Fruit fly (Drosophila melanogaster) whole organism, prepupa: ENCODE results near the gene Ddc.

ENCODE experiments used
- CG10631 ChIP-seq: fragments of 200-800 bp; sonication (Bioruptor generic); optimal IDR thresholded peaks from 2 replicates; lab custom pipeline; 2016; ENCODE audit warnings: missing biosample characterization, missing genetic modification characterization
- CG11294 ChIP-seq: fragments of 200-800 bp; sonication (Bioruptor generic); IDR thresholded peaks from 2 replicates; pipeline ENCODE4 v1.3.6; 2022; ENCODE audit warnings: missing biosample characterization, missing genetic modification characterization
- CG15336 ChIP-seq: fragments of 200-800 bp; sonication (Bioruptor generic); IDR thresholded peaks from 2 replicates; pipeline ENCODE4 v1.3.6; 2022; ENCODE audit warnings: missing biosample characterization, missing genetic modification characterization
- CG1621 ChIP-seq: fragments of 200-800 bp; sonication (Bioruptor generic); optimal IDR thresholded peaks from 3 replicates; lab custom pipeline; 2018; ENCODE audit warnings: missing biosample characterization, mild to moderate bottlenecking, missing genetic modification characterization
- CG16779 ChIP-seq: fragments of 200-800 bp; sonication (Bioruptor generic); optimal IDR thresholded peaks from 3 replicates; lab custom pipeline; 2017; ENCODE audit warnings: missing biosample characterization, mild to moderate bottlenecking, missing genetic modification characterization
- CG32006 ChIP-seq: fragments of 200-800 bp; sonication (Bioruptor generic); optimal IDR thresholded peaks from 3 replicates; lab custom pipeline; 2017; ENCODE audit warnings: missing biosample characterization, mild to moderate bottlenecking, missing genetic modification characterization
- CG34406 ChIP-seq: fragments of 200-800 bp; sonication (Bioruptor generic); optimal IDR thresholded peaks from 3 replicates; lab custom pipeline; 2016; ENCODE audit warnings: missing biosample characterization, missing genetic modification characterization
- CG6163 ChIP-seq: fragments of 200-800 bp; sonication (Bioruptor generic); IDR thresholded peaks from 3 replicates; pipeline ENCODE4 v1.3.6; 2022; ENCODE audit warnings: missing biosample characterization, missing genetic modification characterization
- CG6792 ChIP-seq: fragments of 200-800 bp; sonication (Bioruptor generic); optimal IDR thresholded peaks from 3 replicates; lab custom pipeline; 2016; ENCODE audit warnings: missing biosample characterization, missing genetic modification characterization
- CG6854 ChIP-seq: fragments of 200-800 bp; sonication (Bioruptor generic); optimal IDR thresholded peaks from 2 replicates; lab custom pipeline; 2017; ENCODE audit warnings: missing biosample characterization, mild to moderate bottlenecking, missing genetic modification characterization
- CG8319 ChIP-seq: fragments of 200-800 bp; sonication (Bioruptor generic); optimal IDR thresholded peaks from 3 replicates; lab custom pipeline; 2016; ENCODE audit warnings: missing biosample characterization, missing genetic modification characterization
- Eip78C ChIP-seq: fragments of 200-800 bp; sonication (Bioruptor generic); peaks from one replicate; lab custom pipeline; 2016; ENCODE audit warnings: missing biosample characterization, missing genetic modification characterization
- Ets96B ChIP-seq: fragments of 200-800 bp; optimal IDR thresholded peaks from 2 replicates; lab custom pipeline; 2019; ENCODE audit warnings: missing biosample characterization, mild to moderate bottlenecking, missing genetic modification characterization, moderate library complexity
- Hr38 ChIP-seq: sonication (Bioruptor generic); optimal IDR thresholded peaks from 2 replicates; lab custom pipeline; 2016; ENCODE audit warnings: missing biosample characterization, missing genetic modification characterization
- Lpt ChIP-seq: fragments of 200-800 bp; sonication (Bioruptor generic); optimal IDR thresholded peaks from 3 replicates; lab custom pipeline; 2016; ENCODE audit warnings: missing biosample characterization, missing genetic modification characterization
- Sox102F ChIP-seq: fragments of 200-800 bp; sonication (Bioruptor generic); optimal IDR thresholded peaks from 2 replicates; lab custom pipeline; 2016; ENCODE audit warnings: missing biosample characterization, mild to moderate bottlenecking, missing genetic modification characterization
- Sox15 ChIP-seq: fragments of 200-800 bp; sonication (Bioruptor generic); optimal IDR thresholded peaks from 3 replicates; lab custom pipeline; 2016; ENCODE audit warnings: missing biosample characterization, missing genetic modification characterization
- achi ChIP-seq: fragments of 200-800 bp; sonication (Bioruptor generic); optimal IDR thresholded peaks from 3 replicates; lab custom pipeline; 2016; ENCODE audit warnings: missing biosample characterization, missing genetic modification characterization
- cyc ChIP-seq: fragments of 200-800 bp; sonication (Bioruptor generic); optimal IDR thresholded peaks from 3 replicates; lab custom pipeline; 2016; ENCODE audit warnings: missing biosample characterization, missing genetic modification characterization
- dsx ChIP-seq: fragments of 200-800 bp; optimal IDR thresholded peaks from 3 replicates; lab custom pipeline; 2019; ENCODE audit warnings: missing biosample characterization, mild to moderate bottlenecking, missing genetic modification characterization, moderate library complexity; ENCODE audit not compliant: poor library complexity, severe bottlenecking
- eg ChIP-seq: fragments of 200-800 bp; sonication (Bioruptor generic); IDR thresholded peaks from 3 replicates; pipeline ENCODE4 v1.3.6; 2022; ENCODE audit warnings: missing biosample characterization, missing genetic modification characterization
- esn ChIP-seq: fragments of 200-800 bp; sonication (Bioruptor generic); optimal IDR thresholded peaks from 2 replicates; lab custom pipeline; 2016; ENCODE audit warnings: missing biosample characterization, mild to moderate bottlenecking, missing genetic modification characterization, moderate library complexity
- fd59A ChIP-seq: fragments of 200-800 bp; sonication (Bioruptor generic); optimal IDR thresholded peaks from 2 replicates; lab custom pipeline; 2017; ENCODE audit warnings: missing biosample characterization, mild to moderate bottlenecking, missing genetic modification characterization, missing genetic modification reagents
- fkh ChIP-seq: fragments of 200-800 bp; sonication (Bioruptor generic); optimal IDR thresholded peaks from 3 replicates; lab custom pipeline; 2017; ENCODE audit warnings: missing biosample characterization, mild to moderate bottlenecking, missing genetic modification characterization, moderate library complexity
- net ChIP-seq: fragments of 200-800 bp; sonication (Bioruptor generic); optimal IDR thresholded peaks from 3 replicates; lab custom pipeline; 2016; ENCODE audit warnings: missing biosample characterization, missing genetic modification characterization
- pdm3 ChIP-seq: fragments of 200-800 bp; sonication (Bioruptor generic); optimal IDR thresholded peaks from 3 replicates; lab custom pipeline; 2016; ENCODE audit warnings: missing biosample characterization, missing genetic modification characterization
- ss ChIP-seq, 2 experiments: fragments of 200-800 bp; sonication (Bioruptor generic); optimal IDR thresholded peaks; 2 replicates in 1 of 2; 3 replicates in 1 of 2; lab custom pipeline; 2017 to 2018; ENCODE audit warnings: mild to moderate bottlenecking in 2 of 2, missing biosample characterization in 2 of 2, missing genetic modification characterization in 2 of 2, moderate library complexity in 1 of 2
- svp ChIP-seq: fragments of 200-800 bp; sonication (Bioruptor generic); peaks from one replicate; lab custom pipeline; 2016; ENCODE audit warnings: missing biosample characterization, missing genetic modification characterization
- topi ChIP-seq: fragments of 200-800 bp; sonication (Bioruptor generic); optimal IDR thresholded peaks from 3 replicates; lab custom pipeline; 2016; ENCODE audit warnings: missing biosample characterization, missing genetic modification characterization
- vri ChIP-seq: fragments of 200-800 bp; sonication (Bioruptor generic); optimal IDR thresholded peaks from 3 replicates; lab custom pipeline; 2016; ENCODE audit warnings: missing biosample characterization, mild to moderate bottlenecking, missing genetic modification characterization

Gene Ddc

dm6 chr2L:19111137-19111536 is 9.0 kb downstream of the Ddc start:
- TF ChIP-seq fkh (GFP tag; lab: Kevin White, UChicago) (no peak), CG6854 (GFP tag; lab: Kevin White, UChicago) (no peak), Sox15 (no peak), Eip78C (GFP tag; lab: Kevin White, UChicago) (no peak), CG34406 (GFP tag; lab: Kevin White, UChicago) (no peak), Ets96B (tag; lab: Kevin White, UChicago) (no peak), topi (GFP tag; lab: Kevin White, UChicago) (no peak)

- TF ChIP-seq fd59A (GFP tag; lab: Kevin White, UChicago): no peak
These were observed 10.4 kb downstream of the Ddc start, which contains the start of gene amd for dm6 chr2L:19109625-19110204. Gene amd (plus strand): TSS chr2L:19110154.

DNA sequence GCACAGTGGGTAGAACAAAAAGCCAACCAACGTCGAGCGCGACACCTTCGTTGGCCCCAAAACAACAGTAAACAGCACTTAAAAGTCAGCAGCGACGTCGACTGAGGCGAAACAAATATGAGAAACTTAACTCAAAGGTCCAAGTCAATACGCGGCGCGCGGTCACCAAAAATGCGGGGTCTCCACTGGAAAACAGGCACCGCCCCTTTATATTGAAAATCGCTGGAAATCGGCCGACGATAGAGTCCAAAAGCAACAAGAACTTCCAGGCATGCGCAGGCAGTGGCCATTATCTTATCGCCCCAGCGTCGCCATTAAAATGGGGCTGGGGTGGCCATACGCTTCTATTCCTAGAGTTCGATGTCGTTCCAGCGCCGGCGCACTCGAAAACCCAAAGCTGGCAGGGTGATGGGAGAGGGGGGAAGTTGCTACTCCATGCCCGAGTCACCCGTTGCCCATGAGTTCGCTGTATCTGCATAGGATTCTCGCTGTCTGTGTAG is 11.7 kb downstream of the Ddc start, which contains the start of gene Lim3:
Lim3 (minus strand) TSS at position 51 of the 500 bp plus-strand sequence.
- TF ChIP-seq fkh (GFP tag; lab: Kevin White, UChicago): peak; percentile 13
- TF ChIP-seq achi (GFP tag; lab: Kevin White, UChicago): no peak
- peak; percentile 12 for TF ChIP-seq Eip78C (GFP tag; lab: Kevin White, UChicago)
- peak; percentile 81 for TF ChIP-seq CG8319 (GFP tag; lab: Kevin White, UChicago)

DNA sequence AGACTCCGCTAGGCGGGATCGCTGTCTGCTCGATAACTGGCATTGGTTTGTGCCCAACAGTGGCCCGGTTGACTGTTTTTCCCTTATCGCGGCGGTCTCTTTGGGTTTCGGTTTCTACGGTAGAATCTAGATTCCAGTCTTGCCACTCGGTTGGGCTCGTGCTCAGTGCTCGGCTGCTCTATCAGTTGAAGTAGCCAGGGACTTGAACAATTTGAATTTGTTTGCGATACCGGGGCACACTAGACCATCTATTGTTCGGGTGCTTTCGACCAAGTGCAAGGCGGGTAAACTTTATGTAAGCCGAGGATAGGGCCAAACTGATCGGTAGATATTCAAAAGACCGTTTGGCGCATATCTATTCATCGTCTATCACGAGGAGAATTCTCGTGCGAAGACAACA is 13.9 kb downstream of the Ddc start:
- TF ChIP-seq cyc (no peak), pdm3 (GFP tag; lab: Kevin White, UChicago) (no peak), Eip78C (GFP tag; lab: Kevin White, UChicago) (no peak), fd59A (GFP tag; lab: Kevin White, UChicago) (no peak), net (GFP tag; lab: Kevin White, UChicago) (no peak), Lpt (GFP tag; lab: Kevin White, UChicago) (no peak), ss (GFP tag; optimal IDR thresholded peaks at IDR 0.05; lab: Kevin White, UChicago) (no peak), CG8319 (GFP tag; lab: Kevin White, UChicago) (no peak), Hr38 (GFP tag; lab: Kevin White, UChicago) (no peak), fkh (GFP tag; lab: Kevin White, UChicago) (no peak), CG16779 (tag; lab: Kevin White, UChicago) (no peak), CG6792 (GFP tag; lab: Kevin White, UChicago) (no peak), CG10631 (GFP tag; lab: Kevin White, UChicago) (no peak), CG32006 (GFP tag; lab: Kevin White, UChicago) (no peak), CG11294 (GFP tag; lab: Robert Waterston, UW) (no peak), esn (GFP tag; lab: Kevin White, UChicago) (no peak), Ets96B (tag; lab: Kevin White, UChicago) (no peak)

- TF ChIP-seq vri (no peak), CG1621 (tag; lab: Kevin White, UChicago) (no peak), Ets96B (tag; lab: Kevin White, UChicago) (no peak), CG34406 (GFP tag; lab: Kevin White, UChicago) (no peak), eg (GFP tag; lab: Robert Waterston, UW) (no peak), Eip78C (GFP tag; lab: Kevin White, UChicago) (no peak), Hr38 (GFP tag; lab: Kevin White, UChicago) (no peak), Sox102F (GFP tag; lab: Kevin White, UChicago) (no peak)
These were observed 15.7 kb downstream of the Ddc start for dm6 chr2L:19104383-19104782.

DNA sequence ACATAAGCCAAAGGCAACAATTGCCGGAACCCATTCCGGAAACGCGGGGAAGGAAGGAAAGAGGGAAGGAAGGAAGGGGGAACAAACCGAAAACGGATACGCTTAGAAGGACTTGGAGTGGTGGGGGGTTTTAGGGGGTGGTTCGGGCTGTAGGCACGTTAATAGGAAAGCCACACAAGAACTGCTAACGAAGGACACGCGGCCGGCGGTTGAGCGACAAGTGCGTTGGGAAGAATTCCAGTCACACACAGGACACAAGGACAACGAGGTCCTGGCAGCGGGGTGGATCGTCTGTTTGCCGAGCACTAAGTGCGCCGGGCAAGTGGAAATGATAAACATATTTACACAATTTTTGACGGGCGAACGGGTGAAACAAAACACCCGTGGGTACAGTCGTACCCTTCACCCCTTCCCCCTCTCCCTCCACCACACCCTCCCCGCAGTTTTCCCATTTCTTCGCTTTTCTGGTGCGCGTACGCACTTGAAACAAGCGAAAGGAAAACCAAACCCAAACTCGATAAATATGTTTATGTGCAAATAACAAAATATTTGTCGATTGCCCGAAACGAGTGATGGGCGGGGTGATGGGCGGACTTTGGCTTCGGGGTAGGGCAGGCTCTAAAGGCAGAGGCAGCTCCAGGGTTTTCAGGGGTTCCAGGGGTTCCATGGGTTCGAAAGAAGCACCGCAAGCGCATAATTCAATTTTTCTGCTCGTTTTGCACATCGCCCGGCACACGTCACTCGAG is 16.8 kb downstream of the Ddc start:
- TF ChIP-seq svp (GFP tag; lab: Kevin White, UChicago) (no peak), CG6854 (GFP tag; lab: Kevin White, UChicago) (no peak), CG15336 (GFP tag; lab: Robert Waterston, UW) (no peak), CG11294 (GFP tag; lab: Robert Waterston, UW) (no peak), Ets96B (tag; lab: Kevin White, UChicago) (no peak), dsx (GFP tag; lab: Kevin White, UChicago) (no peak), CG6163 (GFP tag; lab: Robert Waterston, UW) (no peak), fkh (GFP tag; lab: Kevin White, UChicago) (peak; percentile 72)
- TF ChIP-seq, all 60 proteins: peak for 1
